Worm (Caenorhabditis elegans): ENCODE data around the gene ZK1240.9.

Gene ZK1240.9

DNA sequence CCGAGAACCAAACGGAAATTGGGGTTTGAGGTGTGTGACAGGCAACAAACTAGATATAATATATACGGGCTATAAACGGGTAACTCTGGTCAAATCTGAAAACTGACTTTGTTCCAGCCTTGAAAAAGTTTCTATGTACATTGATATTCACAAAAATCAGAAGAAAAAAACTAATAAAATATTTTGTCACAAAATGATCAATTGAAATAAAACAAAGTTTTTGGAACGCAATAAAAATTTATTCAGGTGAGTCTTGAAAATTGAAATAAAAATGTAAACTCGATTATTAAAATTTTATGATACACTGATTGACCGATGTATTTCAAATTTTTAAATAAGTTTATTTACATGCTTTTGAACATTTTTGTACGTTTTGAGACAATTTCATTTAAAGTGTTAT, 15.7 kb upstream of the ZK1240.9 start, which contains the start of gene B0281.6:
Gene B0281.6, minus strand, starts transcription at position 101 of the 400 bp plus-strand sequence.
- no peak for TF ChIP-seq F22D6.2 (tag; optimal IDR thresholded peaks at IDR 0.05)
- no peak for TF ChIP-seq aptf-2 (GFP tag; conservative IDR thresholded peaks at IDR 0.05)
- TF ChIP-seq repo-1 (tag; optimal IDR thresholded peaks at IDR 0.05), result no peak
- TF ChIP-seq him-1 (tag; optimal IDR thresholded peaks at IDR 0.05), result no peak
- TF ChIP-seq ama-1 (optimal IDR thresholded peaks at IDR 0.05), result no peak
- no peak for TF ChIP-seq ama-1 (GFP tag; optimal IDR thresholded peaks at IDR 0.05)
- no peak for TF ChIP-seq unc-62 (GFP tag; optimal IDR thresholded peaks at IDR 0.05)
- TF ChIP-seq ztf-25 (GFP tag; IDR thresholded peaks at IDR 0.05), result no peak
- no peak for TF ChIP-seq madf-8 (GFP tag; conservative IDR thresholded peaks at IDR 0.05)

DNA sequence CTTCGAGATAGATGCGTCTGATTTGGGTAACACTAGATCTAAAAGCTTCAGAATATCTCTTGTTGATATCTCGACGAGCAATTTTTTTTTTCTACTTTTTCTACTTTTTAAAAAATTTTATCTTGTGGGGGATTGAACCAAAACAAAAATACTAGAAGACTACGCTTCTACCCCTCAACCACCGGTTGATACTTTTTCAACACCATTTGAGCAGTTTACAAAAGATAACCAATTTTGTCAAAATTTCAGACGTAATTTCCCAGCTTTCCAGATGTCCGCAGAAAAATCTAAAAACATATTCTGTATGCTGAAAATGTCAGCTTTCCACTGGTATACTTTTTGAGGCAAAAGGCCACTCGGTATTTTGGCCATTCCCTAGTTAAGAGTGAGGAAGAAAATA, 13.4 kb upstream of the ZK1240.9 start:
- TF ChIP-seq ztf-6 (GFP tag; IDR thresholded peaks at IDR 0.05) (no peak), bed-1 (GFP tag; IDR thresholded peaks at IDR 0.05) (no peak), pha-4 (tag; optimal IDR thresholded peaks at IDR 0.05) (no peak), ccch-3 (GFP tag; optimal IDR thresholded peaks at IDR 0.05) (no peak), rec-8 (tag; optimal IDR thresholded peaks at IDR 0.05) (no peak), rpc-1 (optimal IDR thresholded peaks at IDR 0.05) (peak; percentile 46), rpc-1 (tag; optimal IDR thresholded peaks at IDR 0.05) (peak; percentile 70), zim-3 (tag; optimal IDR thresholded peaks at IDR 0.05) (no peak), tbp1 (GFP tag; optimal IDR thresholded peaks at IDR 0.05) (peak; percentile 86), B0261.1 (tag; optimal IDR thresholded peaks at IDR 0.05) (peak; percentile 54), chd-7 (tag; optimal IDR thresholded peaks at IDR 0.05) (no peak), madf-6 (GFP tag; IDR thresholded peaks at IDR 0.05) (no peak), C06A6.2 (GFP tag; conservative IDR thresholded peaks at IDR 0.05) (no peak), B0035.1 (tag; optimal IDR thresholded peaks at IDR 0.05) (no peak), ceh-40 (GFP tag; IDR thresholded peaks at IDR 0.05) (no peak)

DNA sequence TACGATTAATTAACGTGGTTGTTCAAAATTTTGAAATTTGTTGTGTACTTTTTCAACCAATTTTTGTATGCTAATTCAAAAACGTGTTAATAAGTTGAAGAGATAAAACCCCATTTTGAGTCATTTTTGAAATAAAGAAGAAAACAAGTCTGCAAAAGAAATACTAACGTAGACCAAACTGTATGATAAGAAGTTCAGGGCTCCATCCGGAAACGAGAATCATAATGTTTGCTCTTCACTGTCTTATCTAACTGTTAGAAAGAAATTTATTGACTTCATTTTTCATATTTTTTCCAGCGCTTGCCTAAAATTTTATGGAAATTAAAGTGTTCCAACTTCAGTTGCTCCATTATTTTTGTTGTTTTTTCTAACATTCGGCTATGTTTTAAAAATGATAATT, 12.5 kb upstream of the ZK1240.9 start:
- no peak for TF ChIP-seq fkh-3 (tag; optimal IDR thresholded peaks at IDR 0.05)
- TF ChIP-seq nhr-80 (tag; optimal IDR thresholded peaks at IDR 0.05), result peak; percentile 62

DNA sequence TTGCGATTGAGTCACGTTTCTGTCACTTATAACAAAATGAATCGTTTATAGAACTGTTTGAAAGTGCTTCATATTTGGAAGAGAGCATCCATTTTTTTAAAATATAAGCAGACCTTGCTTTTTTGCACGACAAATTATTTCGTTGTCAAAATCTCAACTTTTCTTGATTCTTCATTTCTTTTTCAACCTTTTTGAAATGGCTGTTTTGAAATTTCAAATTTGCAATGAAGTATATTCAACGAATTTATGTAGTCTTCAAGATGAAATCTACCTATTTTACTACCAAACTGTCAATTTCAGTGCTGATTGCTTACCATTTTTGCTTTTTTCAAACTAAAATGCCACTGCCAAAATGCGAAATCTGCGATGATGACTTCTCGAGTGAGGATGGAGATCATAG, 11.2 kb upstream of the ZK1240.9 start, which contains the start of gene B0281.3:
Gene B0281.3, plus strand, starts transcription at position 301 of the 400 bp plus-strand sequence.
- TF ChIP-seq F57C9.4 (tag; optimal IDR thresholded peaks at IDR 0.05), result no peak
- no peak for TF ChIP-seq hlh-12 (tag; optimal IDR thresholded peaks at IDR 0.05)
- no peak for TF ChIP-seq sptf-2 (GFP tag; optimal IDR thresholded peaks at IDR 0.05)
- TF ChIP-seq pbrm-1 (GFP tag; IDR thresholded peaks at IDR 0.05), result no peak
- TF ChIP-seq F10E7.11 (tag; optimal IDR thresholded peaks at IDR 0.05), result no peak
- no peak for TF ChIP-seq madf-10 (tag; optimal IDR thresholded peaks at IDR 0.05)
- TF ChIP-seq ceh-79 (tag; optimal IDR thresholded peaks at IDR 0.05), result no peak
- no peak for TF ChIP-seq snpc-1.3 (tag; optimal IDR thresholded peaks at IDR 0.05; ENCODE audit: insufficient read depth)
- TF ChIP-seq nhr-120 (GFP tag; IDR thresholded peaks at IDR 0.05), result no peak
- no peak for TF ChIP-seq tlf-1 (GFP tag; optimal IDR thresholded peaks at IDR 0.05)
- no peak for TF ChIP-seq nfyb-1 (GFP tag; IDR thresholded peaks at IDR 0.05)
- no peak for TF ChIP-seq unc-130 (GFP tag; optimal IDR thresholded peaks at IDR 0.05)
- TF ChIP-seq mcd-1 (GFP tag; IDR thresholded peaks at IDR 0.05), result no peak

Measured in whole organism, young adult.